Worm (Caenorhabditis elegans) whole organism, L4 larva: ENCODE results near the gene ZK792.12.

ENCODE experiments used
- F26F4.8 ChIP-seq: fragments of 200-800 bp; sonication (Bioruptor generic); conservative IDR thresholded peaks from 2 replicates; pipeline ENCODE4 v1.3.6; 2022; ENCODE audit warnings: missing genetic modification characterization, missing compliant biosample characterization
- ces-1 ChIP-seq: fragments of 150-350 bp; sonication (generic microtip); optimal IDR thresholded peaks from 4 replicates; lab custom pipeline; 2014; ENCODE audit warnings: missing biosample characterization, missing genetic modification reagents, missing genetic modification characterization
- rbr-2 ChIP-seq: sonication (generic microtip); optimal IDR thresholded peaks from 2 replicates; lab custom pipeline; 2016; ENCODE audit warnings: missing genotype, missing genetic modification characterization, missing compliant biosample characterization
- snpc-4 ChIP-seq: fragments of 150-350 bp; optimal IDR thresholded peaks from 2 replicates; lab custom pipeline; 2014; ENCODE audit warnings: missing biosample characterization, missing genetic modification characterization

- TF ChIP-seq rbr-2 (tag; lab: Kevin White, UChicago) (no peak), F26F4.8 (no peak), ces-1 (no peak), snpc-4 (tag; lab: Kevin White, UChicago) (no peak)
Measured at ce11 chrIV:11742406-11742805, 48.8 kb downstream of the ZK792.12 start, which contains the start of gene K01A6.5.
